Fruit fly (Drosophila melanogaster): ENCODE measurements around the gene CG6380.

CG6380 gene

dm6 chr2L:17292102-17292501 is at the start of gene CG6380:
TSS of gene CG6380 (minus strand) at chr2L:17292202.
- TF ChIP-seq fd85E (GFP tag; optimal IDR thresholded peaks at IDR 0.05) (no peak), Smox (GFP tag; optimal IDR thresholded peaks at IDR 0.05) (no peak), CG9139 (GFP tag; optimal IDR thresholded peaks at IDR 0.05) (no peak), esn (GFP tag; optimal IDR thresholded peaks at IDR 0.05) (no peak), salr (GFP tag; optimal IDR thresholded peaks at IDR 0.05) (no peak), CG6163 (GFP tag; IDR thresholded peaks at IDR 0.05) (no peak), eg (GFP tag; IDR thresholded peaks at IDR 0.05) (no peak), pdm3 (GFP tag; optimal IDR thresholded peaks at IDR 0.05) (no peak)

DNA sequence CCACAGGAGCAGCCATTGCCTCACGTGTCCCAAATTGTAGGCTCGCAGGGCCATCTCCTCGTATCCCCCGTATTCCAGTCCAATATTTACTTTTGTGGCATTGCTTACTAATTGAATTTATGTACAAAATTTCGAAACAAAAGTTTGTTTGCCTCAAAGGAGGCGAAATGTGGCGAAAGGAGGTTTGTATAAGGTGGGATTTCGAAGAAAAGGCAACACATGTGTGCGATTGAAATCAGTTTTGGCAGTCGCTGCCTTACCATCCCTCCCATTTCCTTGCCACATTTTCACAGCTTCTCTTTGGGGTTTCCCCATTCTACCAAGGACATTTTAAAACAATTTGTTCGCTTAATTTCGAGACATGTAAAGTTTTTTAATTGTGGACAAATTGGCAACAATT is 28.6 kb upstream of the CG6380 start, which contains the start of gene CG45691:
CG45691 (minus strand) TSS at position 101 of the 400 bp plus-strand sequence.
- TF ChIP-seq cyc (GFP tag; optimal IDR thresholded peaks at IDR 0.05), result no peak
- no peak for TF ChIP-seq CG11294 (GFP tag; IDR thresholded peaks at IDR 0.05)
- TF ChIP-seq vri (GFP tag; optimal IDR thresholded peaks at IDR 0.05), result no peak
- no peak for TF ChIP-seq CG7368 (GFP tag; optimal IDR thresholded peaks at IDR 0.05)
- TF ChIP-seq Sox15 (GFP tag; optimal IDR thresholded peaks at IDR 0.05), result no peak
- TF ChIP-seq Smox (GFP tag; optimal IDR thresholded peaks at IDR 0.05), result no peak
- no peak for TF ChIP-seq CG6808 (GFP tag; optimal IDR thresholded peaks at IDR 0.05)
- no peak for TF ChIP-seq Hr38 (GFP tag; optimal IDR thresholded peaks at IDR 0.05)
- TF ChIP-seq topi (GFP tag; optimal IDR thresholded peaks at IDR 0.05), result no peak
- TF ChIP-seq acj6 (GFP tag; optimal IDR thresholded peaks at IDR 0.05), result no peak
- no peak for TF ChIP-seq CG3919 (GFP tag; optimal IDR thresholded peaks at IDR 0.05)
- no peak for TF ChIP-seq Gug (GFP tag; IDR thresholded peaks at IDR 0.05)
- TF ChIP-seq Eip78C (GFP tag), result no peak
- TF ChIP-seq CG8319 (GFP tag; optimal IDR thresholded peaks at IDR 0.05), result no peak
- TF ChIP-seq CG32006 (GFP tag; optimal IDR thresholded peaks at IDR 0.05), result no peak
- no peak for TF ChIP-seq Met (GFP tag; optimal IDR thresholded peaks at IDR 0.05)
- no peak for TF ChIP-seq CG8632 (GFP tag; optimal IDR thresholded peaks at IDR 0.05)
- TF ChIP-seq fkh (GFP tag; optimal IDR thresholded peaks at IDR 0.05), result no peak
- no peak for TF ChIP-seq Sox14 (GFP tag; optimal IDR thresholded peaks at IDR 0.05)
- TF ChIP-seq fd85E (GFP tag; optimal IDR thresholded peaks at IDR 0.05), result no peak

DNA sequence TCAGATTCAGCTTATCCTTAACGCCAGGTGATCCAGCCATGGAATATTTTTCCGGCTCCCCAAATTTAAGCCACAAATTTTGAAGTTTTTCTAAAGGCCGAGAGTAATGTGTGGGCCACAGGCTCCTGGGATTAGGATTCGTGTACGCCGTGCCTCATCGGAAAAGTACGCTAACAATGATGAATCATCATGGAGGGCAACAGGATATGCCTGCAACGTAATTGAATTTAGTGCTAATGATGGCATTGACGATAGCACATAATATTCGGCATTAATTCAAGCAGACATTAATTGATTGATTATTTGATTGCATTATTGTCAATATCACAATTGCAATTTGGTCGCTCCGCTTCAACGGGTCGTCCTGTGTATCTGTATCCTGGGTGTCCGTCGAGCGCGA is 19.7 kb upstream of the CG6380 start, which contains the start of gene CG34170:
CG34170 (minus strand) TSS at position 101 of the 400 bp plus-strand sequence.
- TF ChIP-seq lz (GFP tag; optimal IDR thresholded peaks at IDR 0.05) (no peak), svp (GFP tag) (peak; percentile 30)

dm6 chr2L:17285940-17286339 is 6.1 kb downstream of the CG6380 start, which contains the start of gene CG15140:
TSS of gene CG15140 (plus strand) at chr2L:17286240.
- TF ChIP-seq Hr4 (GFP tag; optimal IDR thresholded peaks at IDR 0.05) (no peak), CG7368 (GFP tag; optimal IDR thresholded peaks at IDR 0.05) (no peak), CG3919 (GFP tag; optimal IDR thresholded peaks at IDR 0.05) (no peak), Sox15 (GFP tag; optimal IDR thresholded peaks at IDR 0.05) (no peak), Sox102F (GFP tag; optimal IDR thresholded peaks at IDR 0.05) (no peak), CG8319 (GFP tag; optimal IDR thresholded peaks at IDR 0.05) (no peak), fd85E (GFP tag; optimal IDR thresholded peaks at IDR 0.05) (no peak), fkh (GFP tag; optimal IDR thresholded peaks at IDR 0.05) (no peak), topi (GFP tag; optimal IDR thresholded peaks at IDR 0.05) (no peak)

- TF ChIP-seq CG32006 (GFP tag; optimal IDR thresholded peaks at IDR 0.05) (no peak), CG3032 (tag; optimal IDR thresholded peaks at IDR 0.05) (no peak), CG6276 (GFP tag; optimal IDR thresholded peaks at IDR 0.05) (no peak), CG8119 (GFP tag; IDR thresholded peaks at IDR 0.05) (no peak), CG31627 (GFP tag; optimal IDR thresholded peaks at IDR 0.05) (no peak), Eip75B (GFP tag; optimal IDR thresholded peaks at IDR 0.05) (no peak), CG3919 (GFP tag; optimal IDR thresholded peaks at IDR 0.05) (no peak), OdsH (GFP tag; optimal IDR thresholded peaks at IDR 0.05) (no peak), pdm3 (GFP tag; optimal IDR thresholded peaks at IDR 0.05) (no peak), CG4318 (GFP tag; optimal IDR thresholded peaks at IDR 0.05) (no peak), eg (GFP tag; IDR thresholded peaks at IDR 0.05) (no peak), Lpt (GFP tag; optimal IDR thresholded peaks at IDR 0.05) (no peak), topi (GFP tag; optimal IDR thresholded peaks at IDR 0.05) (no peak), Sox14 (GFP tag; optimal IDR thresholded peaks at IDR 0.05) (no peak), CG6792 (GFP tag; optimal IDR thresholded peaks at IDR 0.05) (no peak)
These were observed 22.3 kb downstream of the CG6380 start for dm6 chr2L:17269740-17270139.
